Fruit fly (Drosophila melanogaster): ENCODE results near the gene Ada2b.

Ada2b gene

dm6 chr3R:8206628-8207275, 33.6 kb downstream of the Ada2b start:
- TF ChIP-seq CG8281 (tag; optimal IDR thresholded peaks at IDR 0.05) (peak; percentile 45), CG12236 (GFP tag; optimal IDR thresholded peaks at IDR 0.05) (no peak), tll (GFP tag; optimal IDR thresholded peaks at IDR 0.05) (no peak), ab (GFP tag; optimal IDR thresholded peaks at IDR 0.05) (no peak), CG9876 (GFP tag; optimal IDR thresholded peaks at IDR 0.05) (no peak), ems (GFP tag; optimal IDR thresholded peaks at IDR 0.05) (peak; percentile 37), sim (GFP tag; IDR thresholded peaks at IDR 0.05) (no peak), CG9797 (GFP tag; optimal IDR thresholded peaks at IDR 0.05) (no peak), CG18476 (GFP tag; optimal IDR thresholded peaks at IDR 0.05) (no peak), CG4404 (GFP tag; IDR thresholded peaks at IDR 0.05) (no peak), CG17328 (GFP tag; IDR thresholded peaks at IDR 0.05) (peak; percentile 33; the same call in 1 of the 2 replicates), Asciz (GFP tag; optimal IDR thresholded peaks at IDR 0.05) (peak; percentile 46), Doc3 (GFP tag; IDR thresholded peaks at IDR 0.05; ENCODE audit: partially characterized antibody) (no peak), CG10321 (GFP tag; IDR thresholded peaks at IDR 0.05) (no peak), CG15479 (GFP tag; optimal IDR thresholded peaks at IDR 0.05) (no peak), nerfin-1 (tag; optimal IDR thresholded peaks at IDR 0.05) (peak; percentile 29), Blimp-1 (GFP tag; optimal IDR thresholded peaks at IDR 0.05) (peak; percentile 37), CG6175 (GFP tag; IDR thresholded peaks at IDR 0.05) (no peak), hbn (GFP tag; IDR thresholded peaks at IDR 0.05; ENCODE audit: partially characterized antibody) (no peak), Hr51 (GFP tag; optimal IDR thresholded peaks at IDR 0.05) (peak in 1 of 2 experiments; percentile 77), tgo (GFP tag; IDR thresholded peaks at IDR 0.05) (peak; percentile 63; the same call in 2 of the 3 replicates), NK7.1 (GFP tag; optimal IDR thresholded peaks at IDR 0.05) (no peak), Mrtf (GFP tag; IDR thresholded peaks at IDR 0.05) (no peak), abd-A (tag; optimal IDR thresholded peaks at IDR 0.05) (no peak), CG5245 (GFP tag; optimal IDR thresholded peaks at IDR 0.05) (no peak), wor (GFP tag; IDR thresholded peaks at IDR 0.05) (0 out of 2 replicates have a peak, but pooled peaks have one; percentile 39), Elba2 (GFP tag; optimal IDR thresholded peaks at IDR 0.05) (no peak), CG11085 (GFP tag; IDR thresholded peaks at IDR 0.05) (0 out of 2 replicates have a peak, but pooled peaks have one; percentile 38), grn (GFP tag; optimal IDR thresholded peaks at IDR 0.05) (peak; percentile 100), CG3163 (GFP tag; optimal IDR thresholded peaks at IDR 0.05) (no peak), corto (GFP tag; optimal IDR thresholded peaks at IDR 0.05) (no peak), MBD-R2 (GFP tag; IDR thresholded peaks at IDR 0.05) (no peak), NFAT (GFP tag; IDR thresholded peaks at IDR 0.05) (no peak), crc (GFP tag; optimal IDR thresholded peaks at IDR 0.05) (no peak), CG15696 (tag; optimal IDR thresholded peaks at IDR 0.05) (no peak), B-H2 (GFP tag; optimal IDR thresholded peaks at IDR 0.05) (no peak), CG9932 (GFP tag; IDR thresholded peaks at IDR 0.05) (peak; percentile 42), disco-r (GFP tag; optimal IDR thresholded peaks at IDR 0.05) (no peak), CG30431 (GFP tag; optimal IDR thresholded peaks at IDR 0.05) (no peak), ken (GFP tag; IDR thresholded peaks at IDR 0.05) (no peak), Xrp1 (GFP tag; IDR thresholded peaks at IDR 0.05) (peak; percentile 35; the same call in 1 of the 2 replicates), so (GFP tag; IDR thresholded peaks at IDR 0.05) (peak; percentile 53; the same call in 1 of the 3 replicates), klu (GFP tag; IDR thresholded peaks at IDR 0.05) (peak; percentile 11; the same call in 1 of the 2 replicates), CG13123 (GFP tag; optimal IDR thresholded peaks at IDR 0.05) (no peak), ara (GFP tag; IDR thresholded peaks at IDR 0.05) (peak; percentile 48; the same call in 1 of the 2 replicates), Ptx1 (GFP tag; IDR thresholded peaks at IDR 0.05) (peak; percentile 73), CG3065 (GFP tag; optimal IDR thresholded peaks at IDR 0.05) (no peak), ERR (GFP tag; optimal IDR thresholded peaks at IDR 0.05) (no peak), schlank (tag; optimal IDR thresholded peaks at IDR 0.05) (no peak), bigmax (GFP tag; optimal IDR thresholded peaks at IDR 0.05) (no peak)

All from whole organism, embryonic.